Fruit fly (Drosophila melanogaster) ovary, adult (tissue): ENCODE results near the gene CG10514.
A peak's percentile ranks its signal among the peaks of the same experiment; 100 is the strongest.

ENCODE experiments used
- CG17801 ChIP-seq: fragments of 200-800 bp; optimal IDR thresholded peaks from 2 replicates; lab custom pipeline; 2019; ENCODE audit warnings: missing biosample characterization, mild to moderate bottlenecking, missing genetic modification characterization, moderate library complexity; ENCODE audit not compliant: partially characterized antibody

CG10514 gene

DNA sequence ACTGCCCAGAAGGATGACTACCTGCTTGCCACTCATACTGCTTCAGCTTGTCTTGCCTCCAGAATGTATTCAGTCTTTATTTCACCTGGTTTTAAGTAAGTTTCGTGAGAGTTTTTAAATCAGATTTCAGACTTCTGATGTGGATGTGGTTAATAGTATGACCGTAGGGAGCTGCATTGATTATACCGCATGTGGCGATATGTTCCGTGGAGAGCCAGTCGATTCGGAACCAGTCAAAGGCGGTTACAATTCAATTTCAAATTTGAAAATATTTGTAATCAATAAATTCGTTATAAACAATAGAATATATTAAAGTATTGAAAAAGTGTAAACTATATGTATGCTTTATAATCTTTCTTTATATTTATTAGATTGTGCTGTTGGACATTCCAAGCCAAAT is 44.3 kb downstream of the CG10514 start, which contains the start of gene Sil1:
Gene Sil1, minus strand, starts transcription at position 168 of the 400 bp plus-strand sequence.
- TF ChIP-seq CG17801 (GFP tag; lab: Kevin White, UChicago): peak; percentile 29

- TF ChIP-seq CG17801 (GFP tag; lab: Kevin White, UChicago): peak; percentile 6
Measured at dm6 chr3R:25232271-25232989, 47.2 kb downstream of the CG10514 start, which contains the start of gene Cad96Cb. Gene Cad96Cb (minus strand): TSS chr3R:25232321.
